Fruit fly (Drosophila melanogaster): Measurements from ENCODE around the gene LysX.

LysX gene

DNA sequence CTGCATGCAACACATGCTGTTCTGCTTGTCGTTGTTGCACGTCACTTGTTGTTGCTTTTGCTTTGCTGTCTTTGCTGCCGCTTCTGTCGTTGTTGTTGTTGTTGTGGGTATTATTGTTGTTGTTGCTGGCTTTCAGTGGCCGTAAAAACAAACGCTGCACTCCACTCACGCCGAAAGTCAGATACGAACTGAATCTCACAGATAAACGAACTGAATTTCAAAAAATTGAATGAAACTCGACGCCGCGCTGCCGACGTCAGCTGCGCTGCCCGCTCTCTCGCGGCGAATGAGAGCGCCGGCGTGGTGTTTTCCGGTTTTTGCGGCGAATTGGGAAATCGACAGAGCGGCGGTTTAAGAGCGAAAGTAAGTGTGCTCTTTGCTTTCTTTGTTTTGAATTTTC lies 18.0 kb downstream of the LysX start, which contains the start of gene bab2 (continued):
- TF ChIP-seq dmrt11E (tag; optimal IDR thresholded peaks at IDR 0.05) (no peak), Max (GFP tag; optimal IDR thresholded peaks at IDR 0.05) (no peak), CG32772 (GFP tag; IDR thresholded peaks at IDR 0.05) (no peak), twi (tag; optimal IDR thresholded peaks at IDR 0.05) (peak; percentile 80), CG4282 (GFP tag; optimal IDR thresholded peaks at IDR 0.05) (no peak), MESR4 (GFP tag; optimal IDR thresholded peaks at IDR 0.05) (no peak), zfh2 (GFP tag; optimal IDR thresholded peaks at IDR 0.05) (no peak), lov (optimal IDR thresholded peaks at IDR 0.05) (no peak), lov (GFP tag; IDR thresholded peaks at IDR 0.05) (peak; percentile 70; the same call in 2 of the 3 replicates), CG10462 (GFP tag; optimal IDR thresholded peaks at IDR 0.05) (no peak), grau (tag; optimal IDR thresholded peaks at IDR 0.05) (peak; percentile 19), Awh (GFP tag; IDR thresholded peaks at IDR 0.05) (peak; percentile 6; the same call in 1 of the 2 replicates), CG9727 (GFP tag; optimal IDR thresholded peaks at IDR 0.05) (no peak), Meics (GFP tag; optimal IDR thresholded peaks at IDR 0.05) (no peak), Hey (tag; optimal IDR thresholded peaks at IDR 0.05) (no peak), ranshi (GFP tag; IDR thresholded peaks at IDR 0.05) (no peak; the same call in 1 of the 2 replicates), Kr (GFP tag; optimal IDR thresholded peaks at IDR 0.05) (no peak), CG8944 (GFP tag; optimal IDR thresholded peaks at IDR 0.05) (no peak), CG9876 (GFP tag; optimal IDR thresholded peaks at IDR 0.05) (no peak), insv (GFP tag; optimal IDR thresholded peaks at IDR 0.05) (no peak), seq (GFP tag; IDR thresholded peaks at IDR 0.05) (peak; percentile 48; the same call in 1 of the 2 replicates), chm (GFP tag; IDR thresholded peaks at IDR 0.05) (peak; percentile 95), H2.0 (GFP tag; IDR thresholded peaks at IDR 0.05) (0 out of 2 replicates have a peak, but pooled peaks have one; percentile 8), CG17328 (GFP tag; IDR thresholded peaks at IDR 0.05) (peak; percentile 31; the same call in 1 of the 2 replicates), onecut (GFP tag; IDR thresholded peaks at IDR 0.05) (no peak), Six4 (GFP tag; optimal IDR thresholded peaks at IDR 0.05) (no peak), abd-A (tag; optimal IDR thresholded peaks at IDR 0.05) (peak; percentile 15), CG13775 (GFP tag; optimal IDR thresholded peaks at IDR 0.05) (no peak), toy (GFP tag; IDR thresholded peaks at IDR 0.05) (no peak), NC2α (GFP tag; optimal IDR thresholded peaks at IDR 0.05) (peak; percentile 4), CG7372 (GFP tag; IDR thresholded peaks at IDR 0.05) (no peak), Sry-δ (GFP tag; optimal IDR thresholded peaks at IDR 0.05) (no peak), schlank (tag; optimal IDR thresholded peaks at IDR 0.05) (no peak), CG3281 (GFP tag; optimal IDR thresholded peaks at IDR 0.05) (no peak), CG8765 (GFP tag; IDR thresholded peaks at IDR 0.05) (no peak), CG13424 (tag; optimal IDR thresholded peaks at IDR 0.05) (no peak), CG2889 (GFP tag; IDR thresholded peaks at IDR 0.05) (no peak), ac (GFP tag; optimal IDR thresholded peaks at IDR 0.05) (no peak), CG13287 (GFP tag; IDR thresholded peaks at IDR 0.05; ENCODE audit: partially characterized antibody) (peak; percentile 54; the same call in 1 of the 2 replicates), Fer3 (tag; optimal IDR thresholded peaks at IDR 0.05) (no peak), vvl (GFP tag; IDR thresholded peaks at IDR 0.05) (peak; percentile 67), CG10321 (GFP tag; IDR thresholded peaks at IDR 0.05) (0 out of 2 replicates have a peak, but pooled peaks have one; percentile 30), CG11398 (GFP tag; optimal IDR thresholded peaks at IDR 0.05) (no peak), zfh1 (GFP tag; IDR thresholded peaks at IDR 0.05) (0 out of 3 replicates have a peak, but pooled peaks have one; percentile 19), Sox102F (GFP tag; optimal IDR thresholded peaks at IDR 0.05) (no peak), CG32767 (GFP tag; IDR thresholded peaks at IDR 0.05) (no peak), CG33557 (GFP tag; optimal IDR thresholded peaks at IDR 0.05) (peak; percentile 47), D19A (tag; optimal IDR thresholded peaks at IDR 0.05) (peak; percentile 33), CG31365 (tag; optimal IDR thresholded peaks at IDR 0.05) (no peak), rib (GFP tag; IDR thresholded peaks at IDR 0.05) (peak; percentile 40; the same call in 1 of the 2 replicates), YL-1 (GFP tag; optimal IDR thresholded peaks at IDR 0.05) (no peak), Sin3A (optimal IDR thresholded peaks at IDR 0.05) (no peak), CG17361 (GFP tag; IDR thresholded peaks at IDR 0.05) (no peak)
